Worm (Caenorhabditis elegans) whole organism, L4/young adult: ENCODE data around the gene srw-89.

ENCODE experiments used
- W03F9.2 ChIP-seq: fragments of 150-350 bp; optimal IDR thresholded peaks from 2 replicates; lab custom pipeline; 2014; ENCODE audit warnings: missing biosample characterization, missing genetic modification characterization
- him-1 ChIP-seq: sonication (generic microtip); optimal IDR thresholded peaks from 2 replicates; lab custom pipeline; 2016; ENCODE audit warnings: missing genotype, missing genetic modification reagents, missing genetic modification characterization, missing compliant biosample characterization

DNA sequence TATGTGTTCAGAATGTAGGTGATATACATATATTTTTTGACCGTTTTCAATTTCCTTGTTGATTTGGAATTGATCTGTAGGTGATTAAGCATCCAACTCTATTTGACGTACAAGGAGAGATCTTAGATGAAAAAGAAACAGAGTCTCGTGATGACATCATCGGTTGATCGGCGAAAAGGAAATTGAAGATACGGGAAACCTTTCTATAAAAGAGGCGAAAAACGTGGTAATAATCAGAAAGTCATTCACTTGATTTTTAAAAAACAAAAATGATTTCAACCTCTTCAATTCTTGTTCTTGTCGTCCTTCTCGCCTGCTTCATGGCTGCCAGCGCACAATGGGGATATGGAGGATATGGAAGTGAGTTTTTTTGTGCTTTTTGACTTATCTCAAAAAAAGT is 32.7 kb upstream of the srw-89 start, which contains the start of gene nlp-29:
- TF ChIP-seq him-1 (tag; lab: Kevin White, UChicago) (no peak), W03F9.2 (tag; lab: Kevin White, UChicago) (no peak)
